Fruit fly (Drosophila melanogaster): ENCODE measurements around the gene alph.
A peak's percentile ranks its signal among the peaks of the same experiment; 100 is the strongest.

The alph gene

dm6 chr3R:29617197-29617596, 25.6 kb downstream of the alph start (continued):
- TF ChIP-seq CG2678 (tag; optimal IDR thresholded peaks at IDR 0.05) (peak; percentile 57), Bgb (GFP tag; IDR thresholded peaks at IDR 0.05; ENCODE audit: partially characterized antibody) (no peak), Oli (tag; optimal IDR thresholded peaks at IDR 0.05) (no peak), CG8359 (GFP tag; optimal IDR thresholded peaks at IDR 0.05; ENCODE audit: borderline replicate concordance) (no peak), CG6654 (GFP tag; optimal IDR thresholded peaks at IDR 0.05) (no peak), CoRest (tag; optimal IDR thresholded peaks at IDR 0.05) (no peak), odd (GFP tag; optimal IDR thresholded peaks at IDR 0.05) (no peak), Abd-B (GFP tag; optimal IDR thresholded peaks at IDR 0.05) (no peak), CG11560 (tag; IDR thresholded peaks at IDR 0.05) (no peak), wdn (GFP tag; IDR thresholded peaks at IDR 0.05) (no peak), Gsc (GFP tag; IDR thresholded peaks at IDR 0.05) (no peak), br (optimal IDR thresholded peaks at IDR 0.05) (no peak), ken (GFP tag; IDR thresholded peaks at IDR 0.05) (no peak), schlank (tag; optimal IDR thresholded peaks at IDR 0.05) (no peak), z (GFP tag; IDR thresholded peaks at IDR 0.05) (no peak), CG18764 (GFP tag; optimal IDR thresholded peaks at IDR 0.05) (no peak), CG4730 (GFP tag; IDR thresholded peaks at IDR 0.05) (no peak), Kr (GFP tag; optimal IDR thresholded peaks at IDR 0.05) (no peak), CG4328 (GFP tag; optimal IDR thresholded peaks at IDR 0.05) (no peak)

dm6 chr3R:29617709-29618212, 26.1 kb downstream of the alph start:
- TF ChIP-seq CG9609 (GFP tag; optimal IDR thresholded peaks at IDR 0.05) = no peak
- peak; percentile 61 for TF ChIP-seq Med (GFP tag)
- TF ChIP-seq abd-A (tag; optimal IDR thresholded peaks at IDR 0.05) = no peak
- no peak for TF ChIP-seq CG11695 (GFP tag; IDR thresholded peaks at IDR 0.05)
- TF ChIP-seq Ravus (GFP tag; IDR thresholded peaks at IDR 0.05) = no peak

- TF ChIP-seq CG18011 (GFP tag; optimal IDR thresholded peaks at IDR 0.05) (peak; percentile 90), tap (tag; optimal IDR thresholded peaks at IDR 0.05) (peak; percentile 98), Drgx (GFP tag; IDR thresholded peaks at IDR 0.05) (peak; percentile 98), ac (GFP tag; optimal IDR thresholded peaks at IDR 0.05) (peak; percentile 95), HmgD (GFP tag; optimal IDR thresholded peaks at IDR 0.05) (peak; percentile 21), Vsx1 (GFP tag; optimal IDR thresholded peaks at IDR 0.05) (peak; percentile 95), Sox102F (GFP tag; optimal IDR thresholded peaks at IDR 0.05) (peak; percentile 98), sens (GFP tag) (peak; percentile 98), ranshi (GFP tag; IDR thresholded peaks at IDR 0.05) (peak; percentile 99), BtbVII (GFP tag; optimal IDR thresholded peaks at IDR 0.05) (peak; percentile 99), h (optimal IDR thresholded peaks at IDR 0.05) (no peak), CG6683 (GFP tag; optimal IDR thresholded peaks at IDR 0.05) (peak; percentile 97), bigmax (GFP tag; optimal IDR thresholded peaks at IDR 0.05) (peak; percentile 58), CG11504 (tag; optimal IDR thresholded peaks at IDR 0.05) (peak; percentile 97), CG6791 (GFP tag; IDR thresholded peaks at IDR 0.05; ENCODE audit: partially characterized antibody) (no peak), CG10959 (GFP tag; IDR thresholded peaks at IDR 0.05) (peak; percentile 98), Dbx (GFP tag; IDR thresholded peaks at IDR 0.05) (peak; percentile 99), Fer3 (tag; optimal IDR thresholded peaks at IDR 0.05) (peak; percentile 98), Kr (GFP tag; optimal IDR thresholded peaks at IDR 0.05) (peak; percentile 94), wor (GFP tag; IDR thresholded peaks at IDR 0.05) (peak; percentile 97), Hmx (GFP tag; optimal IDR thresholded peaks at IDR 0.05) (no peak), ftz-f1 (GFP tag; optimal IDR thresholded peaks at IDR 0.05) (peak; percentile 87), CG6689 (GFP tag; IDR thresholded peaks at IDR 0.05) (peak; percentile 98), CG15514 (GFP tag; optimal IDR thresholded peaks at IDR 0.05) (peak; percentile 95), CG6175 (GFP tag; IDR thresholded peaks at IDR 0.05) (peak; percentile 96), Side (GFP tag; optimal IDR thresholded peaks at IDR 0.05) (peak; percentile 75)
These were observed 27.0 kb downstream of the alph start, which contains the start of gene CG1907 for dm6 chr3R:29618515-29619157. CG1907 (plus strand) TSS chr3R:29619065.

All from whole organism, embryonic.